Worm (Caenorhabditis elegans) whole organism, midembryonic: ENCODE results near the gene lit-1.

Experiments
- T22C8.4 ChIP-seq: fragments of 200-800 bp; sonication (Bioruptor generic); IDR thresholded peaks from 2 replicates; pipeline ENCODE4 v1.3.6; 2022; ENCODE audit warnings: missing genetic modification characterization, missing compliant biosample characterization
- cog-1 ChIP-seq: sonication (generic microtip); optimal IDR thresholded peaks from 2 replicates; lab custom pipeline; 2016; ENCODE audit warnings: missing genetic modification characterization, missing compliant biosample characterization
- flt-1 ChIP-seq: fragments of 200-800 bp; sonication (Bioruptor generic); IDR thresholded peaks from 2 replicates; pipeline ENCODE4 v1.3.6; 2022; ENCODE audit warnings: missing genetic modification characterization, missing compliant biosample characterization
- klf-2 ChIP-seq: fragments of 200-800 bp; sonication (Bioruptor generic); conservative IDR thresholded peaks from 2 replicates; pipeline ENCODE4 v1.3.6; 2022; ENCODE audit warnings: missing genetic modification reagents, missing genetic modification characterization, missing compliant biosample characterization
- med-1 ChIP-seq: sonication (generic microtip); optimal IDR thresholded peaks from 2 replicates; lab custom pipeline; 2017; ENCODE audit warnings: missing genetic modification characterization, mild to moderate bottlenecking, missing compliant biosample characterization, antibody characterized with exemption, missing genetic modification reagents; ENCODE audit not compliant: insufficient read depth
- ref-1 ChIP-seq: fragments of 200-800 bp; sonication (Bioruptor generic); conservative IDR thresholded peaks from 2 replicates; pipeline ENCODE4 v1.3.6; 2022; ENCODE audit warnings: missing genetic modification reagents, missing genetic modification characterization, missing compliant biosample characterization
- tab-1 ChIP-seq: fragments of 200-800 bp; sonication (Bioruptor generic); IDR thresholded peaks from 2 replicates; pipeline ENCODE4 v1.3.6; 2022; ENCODE audit warnings: missing genetic modification characterization, missing compliant biosample characterization
- ztf-23 ChIP-seq: fragments of 200-800 bp; sonication (Bioruptor generic); IDR thresholded peaks from 2 replicates; pipeline ENCODE4 v1.3.6; 2022; ENCODE audit warnings: missing genetic modification reagents, missing genetic modification characterization, missing compliant biosample characterization
- ztf-29 ChIP-seq: fragments of 200-800 bp; sonication (Bioruptor generic); IDR thresholded peaks from 2 replicates; pipeline ENCODE4 v1.3.6; 2022; ENCODE audit warnings: missing genetic modification reagents, missing genetic modification characterization, missing compliant biosample characterization

DNA sequence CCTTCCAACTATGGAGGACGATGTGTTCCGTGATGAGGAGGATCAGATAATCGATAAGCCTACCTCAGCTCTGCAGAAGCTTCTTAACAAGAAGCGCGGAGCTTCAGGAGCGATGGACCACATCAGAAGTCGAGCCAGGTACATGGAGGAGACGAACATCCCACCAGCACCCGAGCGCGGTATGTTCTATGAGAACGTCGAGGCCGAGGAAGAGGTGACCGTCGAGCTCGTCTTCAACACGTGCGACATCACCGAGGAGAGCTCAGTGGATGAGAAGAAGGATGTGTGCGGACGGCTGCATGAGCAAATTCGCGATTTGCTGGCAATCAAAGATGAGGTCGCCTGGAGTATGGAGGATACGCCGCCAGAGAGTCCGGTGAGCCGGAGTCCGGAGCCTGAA lies 49.8 kb upstream of the lit-1 start:
- TF ChIP-seq ref-1 (no peak), tab-1 (GFP tag; lab: Robert Waterston, UW) (no peak), flt-1 (GFP tag; lab: Robert Waterston, UW) (no peak), med-1 (GFP tag; lab: Kevin White, UChicago) (no peak), ztf-29 (GFP tag; lab: Robert Waterston, UW) (no peak), klf-2 (GFP tag; lab: Robert Waterston, UW) (no peak), cog-1 (tag; lab: Kevin White, UChicago) (no peak), ztf-23 (GFP tag; lab: Robert Waterston, UW) (no peak), T22C8.4 (GFP tag; lab: Robert Waterston, UW) (no peak)
